Worm (Caenorhabditis elegans) whole organism, dauer: ENCODE measurements around the gene let-653.

ENCODE experiments used
- unc-62 ChIP-seq: sonication (generic microtip); optimal IDR thresholded peaks from 2 replicates; lab custom pipeline; 2017; ENCODE audit warnings: missing biosample characterization, missing genetic modification reagents, missing genetic modification characterization

Gene let-653

ce11 chrIV:11914260-11914836 is 28.9 kb downstream of the let-653 start:
- no peak for TF ChIP-seq unc-62

ce11 chrIV:11914837-11915737 is 29.7 kb downstream of the let-653 start, which contains the start of gene fat-6:
TSS of gene fat-6 (minus strand) at chrIV:11915687.
- no peak for TF ChIP-seq unc-62

- no peak for TF ChIP-seq unc-62
Measured at ce11 chrIV:11915768-11916453, 30.5 kb downstream of the let-653 start, which contains the start of gene ZK822.9. TSS of gene ZK822.9 (plus strand) at chrIV:11915947.

ce11 chrIV:11916907-11917306 is 31.5 kb downstream of the let-653 start, which contains the start of gene ZK822.10:
TSS of gene ZK822.10 (plus strand) at chrIV:11917137.
- no peak for TF ChIP-seq unc-62

- no peak for TF ChIP-seq unc-62
Measured at ce11 chrIV:11917886-11918285, 32.5 kb downstream of the let-653 start.

- no peak for TF ChIP-seq unc-62
Measured at ce11 chrIV:11919067-11919466, 33.7 kb downstream of the let-653 start.

- no peak for TF ChIP-seq unc-62
Measured at ce11 chrIV:11922011-11922410, 36.6 kb downstream of the let-653 start, which contains the start of gene ZK822.1. TSS of gene ZK822.1 (minus strand) at chrIV:11922131.

- TF ChIP-seq unc-62 = no peak
Measured at ce11 chrIV:11923074-11923473, 37.7 kb downstream of the let-653 start, which contains the start of gene srlf-31. TSS of gene srlf-31 (minus strand) at chrIV:11923174.

- TF ChIP-seq unc-62 = no peak
Measured at ce11 chrIV:11924092-11924491, 38.7 kb downstream of the let-653 start.

ce11 chrIV:11925346-11926075 is 40.1 kb downstream of the let-653 start, which contains the start of the genes srlf-33 and srlf-32:
TSS of gene srlf-33 (minus strand) at chrIV:11925446.
TSS of gene srlf-32 (plus strand) at chrIV:11926025.
- no peak for TF ChIP-seq unc-62

ce11 chrIV:11928388-11928787 is 43.0 kb downstream of the let-653 start:
- no peak for TF ChIP-seq unc-62

- TF ChIP-seq unc-62 = no peak
Measured at ce11 chrIV:11930572-11930971, 45.2 kb downstream of the let-653 start, which contains the start of gene nhx-9. TSS of gene nhx-9 (plus strand) at chrIV:11930872.

- no peak for TF ChIP-seq unc-62
Measured at ce11 chrIV:11937087-11937486, 51.7 kb downstream of the let-653 start, which contains the start of gene slc-5A12. TSS of gene slc-5A12 (plus strand) at chrIV:11937419.

ce11 chrIV:11938554-11938953 is 53.1 kb downstream of the let-653 start:
- no peak for TF ChIP-seq unc-62
